Worm (Caenorhabditis elegans) whole organism, L1 larva: ENCODE results near the gene T05D4.2.

Experiments
- sptf-1 ChIP-seq: fragments of 150-350 bp; optimal IDR thresholded peaks from 2 replicates; lab custom pipeline; 2014; ENCODE audit warnings: missing biosample characterization, missing genetic modification characterization
- unc-62 ChIP-seq: fragments of 150-350 bp; optimal IDR thresholded peaks from 2 replicates; lab custom pipeline; 2014; ENCODE audit warnings: missing biosample characterization, missing genetic modification reagents, missing genetic modification characterization

DNA sequence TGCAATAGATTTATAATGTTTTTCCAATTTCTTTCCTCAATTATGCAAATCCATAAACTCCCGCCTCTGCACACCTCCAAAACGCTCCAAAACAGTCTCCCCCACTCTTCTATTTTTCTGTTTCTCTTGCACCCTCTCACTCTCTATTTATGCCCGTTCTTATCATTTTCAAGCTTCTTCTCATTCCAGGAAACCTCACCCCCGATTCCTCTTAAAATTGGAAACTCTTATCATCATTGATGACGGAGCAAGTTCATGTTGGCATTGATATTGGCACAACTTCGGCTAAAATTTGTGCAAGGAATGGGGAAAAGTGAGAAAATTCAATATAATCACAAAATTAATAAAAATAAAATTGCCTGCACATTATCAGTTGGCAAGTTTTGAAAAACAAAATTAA, 45.0 kb upstream of the T05D4.2 start, which contains the start of gene shpk-1:
- TF ChIP-seq sptf-1 (tag; lab: Kevin White, UChicago) (no peak), unc-62 (GFP tag; lab: Kevin White, UChicago) (no peak)
